Worm (Caenorhabditis elegans): ENCODE data around the gene F02C9.2.

- TF ChIP-seq ztf-11 (tag; optimal IDR thresholded peaks at IDR 0.05), result no peak
- TF ChIP-seq ama-1 (optimal IDR thresholded peaks at IDR 0.05), result no peak
- TF ChIP-seq sem-4 (tag; optimal IDR thresholded peaks at IDR 0.05), result no peak
- no peak for TF ChIP-seq nhr-11 (tag; optimal IDR thresholded peaks at IDR 0.05)
These were observed 11.8 kb upstream of the F02C9.2 start, which contains the start of gene srt-56 for ce11 chrV:3121743-3122142.

All from whole organism, L2 larva.